Worm (Caenorhabditis elegans): ENCODE measurements around the gene C25D7.10.

Gene C25D7.10

ce11 chrV:15089438-15089837 is 22.2 kb downstream of the C25D7.10 start, which contains the start of the genes C01G10.5 and C01G10.4 (continued):
- no peak for TF ChIP-seq athp-1 (tag; optimal IDR thresholded peaks at IDR 0.05)

- TF ChIP-seq cebp-1 (GFP tag; IDR thresholded peaks at IDR 0.05) (no peak), cebp-1 (tag; optimal IDR thresholded peaks at IDR 0.05) (no peak), nfya-1 (tag; optimal IDR thresholded peaks at IDR 0.05; ENCODE audit: borderline replicate concordance, insufficient read depth) (no peak), lin-35 (GFP tag; optimal IDR thresholded peaks at IDR 0.05) (no peak), aptf-3 (GFP tag; IDR thresholded peaks at IDR 0.05) (no peak), lsy-27 (tag; optimal IDR thresholded peaks at IDR 0.05; ENCODE audit: borderline replicate concordance, insufficient read depth) (no peak), tbp1 (GFP tag; optimal IDR thresholded peaks at IDR 0.05) (no peak), hmg-20 (GFP tag; IDR thresholded peaks at IDR 0.05) (no peak), lin-26 (GFP tag; IDR thresholded peaks at IDR 0.05) (no peak), cebp-2 (GFP tag; IDR thresholded peaks at IDR 0.05) (no peak), dpff-1 (tag; optimal IDR thresholded peaks at IDR 0.05) (no peak), F33H1.4 (GFP tag; IDR thresholded peaks at IDR 0.05) (no peak), aptf-2 (GFP tag; conservative IDR thresholded peaks at IDR 0.05) (no peak), lsl-1 (GFP tag; optimal IDR thresholded peaks at IDR 0.05) (no peak), rpc-1 (optimal IDR thresholded peaks at IDR 0.05) (no peak), rpc-1 (tag; optimal IDR thresholded peaks at IDR 0.05) (no peak), efl-1 (GFP tag; optimal IDR thresholded peaks at IDR 0.05) (no peak), nhr-120 (GFP tag; IDR thresholded peaks at IDR 0.05) (no peak)
Measured at ce11 chrV:15090457-15090856, 23.2 kb downstream of the C25D7.10 start, which contains the start of gene C01G10.17. TSS of gene C01G10.17 (plus strand) at chrV:15090757.

- TF ChIP-seq aptf-3 (GFP tag; IDR thresholded peaks at IDR 0.05) (no peak), F23B12.7 (tag; optimal IDR thresholded peaks at IDR 0.05; ENCODE audit: insufficient read depth) (no peak), F57A8.1 (GFP tag; optimal IDR thresholded peaks at IDR 0.05) (no peak), T26A5.8 (tag; optimal IDR thresholded peaks at IDR 0.05) (no peak), repo-1 (tag; optimal IDR thresholded peaks at IDR 0.05) (no peak), unc-62 (GFP tag; optimal IDR thresholded peaks at IDR 0.05) (no peak), F49E8.2 (tag; optimal IDR thresholded peaks at IDR 0.05; ENCODE audit: insufficient read depth) (no peak), cebp-1 (GFP tag; IDR thresholded peaks at IDR 0.05) (no peak), cebp-1 (tag; optimal IDR thresholded peaks at IDR 0.05) (no peak), attf-5 (GFP tag; optimal IDR thresholded peaks at IDR 0.05) (no peak), madf-8 (GFP tag; conservative IDR thresholded peaks at IDR 0.05) (no peak), let-526 (GFP tag; IDR thresholded peaks at IDR 0.05) (no peak), snpc-1.3 (tag; optimal IDR thresholded peaks at IDR 0.05; ENCODE audit: insufficient read depth) (no peak), tbx-9 (tag; optimal IDR thresholded peaks at IDR 0.05; ENCODE audit: borderline replicate concordance) (no peak), rcor-1 (GFP tag; IDR thresholded peaks at IDR 0.05) (no peak), tlf-1 (GFP tag; optimal IDR thresholded peaks at IDR 0.05) (no peak), Y53G8AR.9 (GFP tag; conservative IDR thresholded peaks at IDR 0.05) (no peak), attf-6 (GFP tag; IDR thresholded peaks at IDR 0.05) (no peak), nhr-80 (tag; optimal IDR thresholded peaks at IDR 0.05) (no peak), zfh-2 (GFP tag; conservative IDR thresholded peaks at IDR 0.05) (no peak)
Measured at ce11 chrV:15092666-15093065, 25.4 kb downstream of the C25D7.10 start, which contains the start of gene txt-12. TSS of gene txt-12 (plus strand) at chrV:15092966.

All from whole organism, young adult.